Worm (Caenorhabditis elegans) whole organism, L3 larva: ENCODE results near the gene nhr-138.
A peak's percentile ranks its signal among the peaks of the same experiment; 100 is the strongest.

ENCODE experiments used
- R02D3.7 ChIP-seq: fragments of 150-350 bp; optimal IDR thresholded peaks from 2 replicates; lab custom pipeline; 2014; ENCODE audit warnings: missing biosample characterization, missing genetic modification characterization
- ZK546.5 ChIP-seq: sonication (generic microtip); optimal IDR thresholded peaks from 2 replicates; lab custom pipeline; 2017; ENCODE audit warnings: missing biosample characterization, missing genetic modification characterization
- aly-2 ChIP-seq: fragments of 150-350 bp; optimal IDR thresholded peaks from 2 replicates; lab custom pipeline; 2014; ENCODE audit warnings: missing biosample characterization, missing genetic modification characterization
- ceh-28 ChIP-seq: fragments of 150-350 bp; optimal IDR thresholded peaks from 2 replicates; lab custom pipeline; 2014; ENCODE audit warnings: missing biosample characterization, missing genetic modification reagents, missing genetic modification characterization
- ceh-82 ChIP-seq: fragments of 150-350 bp; optimal IDR thresholded peaks from 2 replicates; lab custom pipeline; 2014; ENCODE audit warnings: missing biosample characterization, missing genetic modification characterization
- ceh-9 ChIP-seq: sonication (generic microtip); optimal IDR thresholded peaks from 2 replicates; lab custom pipeline; 2018; ENCODE audit warnings: missing biosample characterization, missing genetic modification characterization
- daf-12 ChIP-seq: fragments of 150-350 bp; optimal IDR thresholded peaks from 2 replicates; lab custom pipeline; 2014; ENCODE audit warnings: missing biosample characterization, missing genetic modification reagents, missing genetic modification characterization
- egl-27 ChIP-seq: sonication (generic microtip); optimal IDR thresholded peaks from 4 replicates; lab custom pipeline; 2017; ENCODE audit warnings: missing biosample characterization, missing genetic modification reagents, missing genetic modification characterization
- egl-5 ChIP-seq: fragments of 150-350 bp; optimal IDR thresholded peaks from 2 replicates; lab custom pipeline; 2017; ENCODE audit warnings: missing biosample characterization, missing genetic modification reagents, missing genetic modification characterization, inconsistent platforms
- elt-2 ChIP-seq: sonication (generic microtip); optimal IDR thresholded peaks from 2 replicates; lab custom pipeline; 2016; ENCODE audit warnings: missing genetic modification reagents, mild to moderate bottlenecking, missing genetic modification characterization, missing compliant biosample characterization
- elt-3 ChIP-seq, 3 experiments: fragments of 150-350 bp in 1 of 3; sonication (generic microtip) in 2 of 3; optimal IDR thresholded peaks; 2 replicates in 2 of 3; 4 replicates in 1 of 3; lab custom pipeline; 2014 to 2017; ENCODE audit warnings: missing biosample characterization in 3 of 3, missing genetic modification characterization in 3 of 3
- fos-1 ChIP-seq: fragments of 150-350 bp; optimal IDR thresholded peaks from 2 replicates; lab custom pipeline; 2014; ENCODE audit warnings: missing biosample characterization, missing genetic modification characterization
- jun-1 ChIP-seq: fragments of 150-350 bp; optimal IDR thresholded peaks from 2 replicates; lab custom pipeline; 2014; ENCODE audit warnings: missing biosample characterization, missing genetic modification reagents, missing genetic modification characterization
- lin-15B ChIP-seq: fragments of 150-350 bp; optimal IDR thresholded peaks from 2 replicates; lab custom pipeline; 2014; ENCODE audit warnings: missing biosample characterization, missing genetic modification characterization
- lin-39 ChIP-seq: fragments of 150-350 bp; optimal IDR thresholded peaks from 2 replicates; lab custom pipeline; 2018; ENCODE audit warnings: missing biosample characterization, missing genetic modification reagents, missing genetic modification characterization
- lsy-12 ChIP-seq: sonication (generic microtip); optimal IDR thresholded peaks from 2 replicates; lab custom pipeline; 2016; ENCODE audit warnings: mild to moderate bottlenecking, missing genetic modification characterization, missing compliant biosample characterization
- mdl-1 ChIP-seq: fragments of 150-350 bp; optimal IDR thresholded peaks from 2 replicates; lab custom pipeline; 2014; ENCODE audit warnings: missing biosample characterization, missing genetic modification characterization
- mml-1 ChIP-seq: fragments of 150-350 bp; sonication (generic microtip); optimal IDR thresholded peaks from 3 replicates; lab custom pipeline; 2014; ENCODE audit warnings: missing biosample characterization, missing genetic modification characterization
- nfya-1 ChIP-seq: sonication (generic microtip); optimal IDR thresholded peaks from 2 replicates; lab custom pipeline; 2017; ENCODE audit warnings: missing genetic modification characterization, mild to moderate bottlenecking, missing compliant biosample characterization, antibody characterized with exemption, moderate library complexity; ENCODE audit not compliant: insufficient read depth
- nhr-12 ChIP-seq: fragments of 150-350 bp; optimal IDR thresholded peaks from 2 replicates; lab custom pipeline; 2014; ENCODE audit warnings: missing biosample characterization, missing genetic modification characterization
- nhr-23 ChIP-seq: fragments of 150-350 bp; optimal IDR thresholded peaks from 2 replicates; lab custom pipeline; 2014; ENCODE audit warnings: missing biosample characterization, missing genetic modification reagents, missing genetic modification characterization
- nhr-25 ChIP-seq: sonication (generic microtip); optimal IDR thresholded peaks from 2 replicates; lab custom pipeline; 2017; ENCODE audit warnings: missing biosample characterization, missing genetic modification characterization
- nhr-28 ChIP-seq: fragments of 150-350 bp; optimal IDR thresholded peaks from 2 replicates; lab custom pipeline; 2014; ENCODE audit warnings: missing biosample characterization, missing genetic modification characterization
- nhr-43 ChIP-seq: sonication (generic microtip); optimal IDR thresholded peaks from 2 replicates; lab custom pipeline; 2016; ENCODE audit warnings: mild to moderate bottlenecking, missing genetic modification characterization, missing compliant biosample characterization; ENCODE audit not compliant: poor library complexity, severe bottlenecking
- nhr-77 ChIP-seq: fragments of 150-350 bp; optimal IDR thresholded peaks from 2 replicates; lab custom pipeline; 2014; ENCODE audit warnings: missing biosample characterization, missing genetic modification characterization
- pha-4 ChIP-seq: fragments of 150-350 bp; optimal IDR thresholded peaks from 2 replicates; lab custom pipeline; 2014; ENCODE audit warnings: missing biosample characterization, missing genetic modification reagents, missing genetic modification characterization
- pqm-1 ChIP-seq: fragments of 150-350 bp; optimal IDR thresholded peaks from 2 replicates; lab custom pipeline; 2017; ENCODE audit warnings: missing biosample characterization, missing genetic modification characterization, inconsistent platforms
- sea-2 ChIP-seq: fragments of 150-350 bp; sonication (generic microtip); optimal IDR thresholded peaks from 4 replicates; lab custom pipeline; 2014; ENCODE audit warnings: missing biosample characterization, missing genetic modification reagents, missing genetic modification characterization
- skn-1 ChIP-seq: fragments of 150-350 bp; optimal IDR thresholded peaks from 2 replicates; lab custom pipeline; 2014; ENCODE audit warnings: missing biosample characterization, missing genetic modification characterization
- unc-39 ChIP-seq: sonication (generic microtip); optimal IDR thresholded peaks from 4 replicates; lab custom pipeline; 2017; ENCODE audit warnings: missing biosample characterization, missing genetic modification characterization
- unc-62 ChIP-seq: fragments of 150-350 bp; sonication (generic microtip); optimal IDR thresholded peaks from 4 replicates; lab custom pipeline; 2014; ENCODE audit warnings: missing biosample characterization, missing genetic modification reagents, missing genetic modification characterization
- zag-1 ChIP-seq: fragments of 150-350 bp; optimal IDR thresholded peaks from 2 replicates; lab custom pipeline; 2014; ENCODE audit warnings: missing biosample characterization, missing genetic modification characterization
- ztf-11 ChIP-seq: fragments of 150-350 bp; optimal IDR thresholded peaks from 2 replicates; lab custom pipeline; 2014; ENCODE audit warnings: missing biosample characterization, missing genetic modification characterization

nhr-138 gene

ce11 chrIV:9755713-9756112 lies 30.7 kb downstream of the nhr-138 start:
- TF ChIP-seq R02D3.7 (tag; lab: Kevin White, UChicago) (no peak), nhr-43 (no peak), aly-2 (no peak), elt-3 (tag; optimal IDR thresholded peaks at IDR 0.05; lab: Kevin White, UChicago) (peak in 1 of 3 experiments; percentile 84)

DNA sequence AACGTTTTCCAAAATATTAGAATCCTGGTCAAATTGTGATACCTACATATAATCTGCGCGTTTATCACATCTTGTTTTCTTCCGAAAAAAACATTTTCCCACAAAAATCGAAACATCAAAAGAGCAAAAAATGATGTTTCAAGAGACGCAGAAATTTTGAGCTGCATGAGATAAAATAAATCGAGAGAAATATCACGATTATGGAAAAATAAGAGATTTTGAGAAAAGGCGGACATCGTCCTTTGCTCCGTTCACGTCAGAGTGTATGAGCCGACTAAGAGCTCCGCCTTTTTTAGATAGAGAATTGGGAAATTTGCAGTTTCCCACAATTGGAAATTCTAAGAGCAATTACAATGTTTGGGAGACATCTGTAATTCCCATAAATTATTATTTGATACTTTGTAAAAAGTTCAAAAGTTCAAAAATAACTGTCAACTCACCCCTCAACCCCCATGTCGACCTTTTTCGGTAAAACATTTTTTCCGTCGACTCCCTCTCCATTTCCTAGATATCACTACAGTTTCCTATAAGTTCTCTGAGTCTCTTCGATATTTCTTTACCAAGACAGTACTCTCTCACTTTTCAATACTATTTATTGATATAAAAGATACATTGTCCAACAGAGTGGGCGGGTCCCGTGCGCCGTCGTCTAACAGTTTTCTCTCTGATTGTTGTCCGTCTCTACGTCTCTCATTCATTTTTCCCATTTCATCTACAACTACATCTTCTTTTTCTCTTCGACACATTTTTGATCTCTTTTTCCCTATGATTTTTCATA lies 31.8 kb downstream of the nhr-138 start:
- peak; percentile 44 for TF ChIP-seq jun-1 (tag; lab: Kevin White, UChicago)
- TF ChIP-seq lin-15B (tag; lab: Kevin White, UChicago): peak; percentile 0
- peak; percentile 31 for TF ChIP-seq ceh-28 (tag; lab: Kevin White, UChicago)
- no peak for TF ChIP-seq nhr-28
- TF ChIP-seq nhr-23: peak; percentile 82
- no peak for TF ChIP-seq lsy-12 (tag; lab: Kevin White, UChicago)
- peak; percentile 43 for TF ChIP-seq nhr-43
- peak; percentile 49 for TF ChIP-seq nhr-25 (tag; lab: Kevin White, UChicago)
- peak; percentile 65 for TF ChIP-seq elt-2 (tag; lab: Kevin White, UChicago)
- peak; percentile 2 for TF ChIP-seq nfya-1 (tag; lab: Kevin White, UChicago)
- peak; percentile 71 for TF ChIP-seq pha-4 (tag; lab: Kevin White, UChicago)
- TF ChIP-seq daf-12 (tag; lab: Kevin White, UChicago): no peak
- TF ChIP-seq pqm-1: peak; percentile 25
- TF ChIP-seq unc-39 (tag; lab: Kevin White, UChicago): no peak

DNA sequence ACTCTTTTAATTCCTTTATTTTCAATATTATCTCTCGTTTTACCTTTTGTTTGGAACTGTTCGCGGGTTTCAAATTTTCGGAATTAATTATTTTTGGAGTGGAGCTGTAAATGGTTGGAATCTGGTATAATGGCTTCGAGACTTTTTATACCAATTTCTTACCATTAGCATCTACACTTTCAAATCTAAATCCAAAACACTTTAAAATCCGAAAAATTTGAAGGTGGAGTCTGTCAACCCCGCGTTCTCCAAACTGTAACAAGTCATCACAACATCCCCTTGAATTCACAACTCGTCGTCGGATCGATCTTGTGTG lies 32.3 kb downstream of the nhr-138 start, which contains the start of gene nhr-97:
nhr-97 (plus strand) TSS at position 217 of the 316 bp plus-strand sequence.
- no peak for TF ChIP-seq ceh-9 (tag; lab: Kevin White, UChicago)
- TF ChIP-seq lsy-12 (tag; lab: Kevin White, UChicago): no peak
- no peak for TF ChIP-seq skn-1 (tag; lab: Kevin White, UChicago)

- no peak for TF ChIP-seq elt-2 (tag; lab: Kevin White, UChicago)
- TF ChIP-seq pha-4 (tag; lab: Kevin White, UChicago): peak; percentile 22
- TF ChIP-seq nhr-28: no peak
- no peak for TF ChIP-seq daf-12 (tag; lab: Kevin White, UChicago)
- peak; percentile 20 for TF ChIP-seq nfya-1 (tag; lab: Kevin White, UChicago)
- TF ChIP-seq, all 47 proteins: peak for 2
These were observed 36.7 kb downstream of the nhr-138 start for ce11 chrIV:9761751-9762150.

- TF ChIP-seq ztf-11: no peak
- no peak for TF ChIP-seq mdl-1 (tag; lab: Kevin White, UChicago)
- no peak for TF ChIP-seq nhr-25 (tag; lab: Kevin White, UChicago)
- no peak for TF ChIP-seq mml-1 (tag; lab: Kevin White, UChicago)
- peak; percentile 91 for TF ChIP-seq pqm-1
- TF ChIP-seq elt-2 (tag; lab: Kevin White, UChicago): peak; percentile 65
- no peak for TF ChIP-seq pha-4 (tag; lab: Kevin White, UChicago)
- TF ChIP-seq egl-27 (tag; lab: Kevin White, UChicago): no peak
- no peak for TF ChIP-seq ceh-82 (tag; lab: Kevin White, UChicago)
- TF ChIP-seq lin-39 (tag; lab: Kevin White, UChicago): no peak
- TF ChIP-seq lsy-12 (tag; lab: Kevin White, UChicago): no peak
- TF ChIP-seq sea-2 (GFP tag; lab: Kevin White, UChicago): no peak
- TF ChIP-seq egl-5 (tag; lab: Kevin White, UChicago): no peak
- no peak for TF ChIP-seq unc-62 (GFP tag; lab: Kevin White, UChicago)
- TF ChIP-seq unc-39 (tag; lab: Kevin White, UChicago): no peak
- TF ChIP-seq jun-1 (tag; lab: Kevin White, UChicago): peak; percentile 5
- TF ChIP-seq lin-15B (tag; lab: Kevin White, UChicago): no peak
These were observed 37.7 kb downstream of the nhr-138 start for ce11 chrIV:9762667-9763173.

- TF ChIP-seq nhr-77 (no peak), elt-2 (tag; lab: Kevin White, UChicago) (no peak), fos-1 (no peak), nhr-23 (no peak), nhr-12 (tag; lab: Kevin White, UChicago) (no peak), zag-1 (tag; lab: Kevin White, UChicago) (no peak), egl-27 (tag; lab: Kevin White, UChicago) (no peak), ZK546.5 (no peak), lin-15B (tag; lab: Kevin White, UChicago) (no peak)
These were observed 41.2 kb downstream of the nhr-138 start, which contains the start of gene ssp-36 for ce11 chrIV:9766250-9766649. TSS of gene ssp-36 (minus strand) at chrIV:9766350.
